Worm (Caenorhabditis elegans) whole organism, L4 larva: ENCODE data around the gene fbxc-45.

Experiments used
- ceh-82 ChIP-seq: sonication (generic microtip); optimal IDR thresholded peaks from 2 replicates; lab custom pipeline; 2017; ENCODE audit warnings: missing biosample characterization, missing genetic modification characterization
- nhr-11 ChIP-seq: fragments of 150-350 bp; optimal IDR thresholded peaks from 2 replicates; lab custom pipeline; 2014; ENCODE audit warnings: missing biosample characterization, missing genetic modification characterization

ce11 chrIV:2931228-2931627, 9.2 kb upstream of the fbxc-45 start, which contains the start of gene samt-1:
- TF ChIP-seq nhr-11 (tag; lab: Kevin White, UChicago) (no peak), ceh-82 (no peak)
